Fruit fly (Drosophila melanogaster): ENCODE measurements around the gene CG12395.

DNA sequence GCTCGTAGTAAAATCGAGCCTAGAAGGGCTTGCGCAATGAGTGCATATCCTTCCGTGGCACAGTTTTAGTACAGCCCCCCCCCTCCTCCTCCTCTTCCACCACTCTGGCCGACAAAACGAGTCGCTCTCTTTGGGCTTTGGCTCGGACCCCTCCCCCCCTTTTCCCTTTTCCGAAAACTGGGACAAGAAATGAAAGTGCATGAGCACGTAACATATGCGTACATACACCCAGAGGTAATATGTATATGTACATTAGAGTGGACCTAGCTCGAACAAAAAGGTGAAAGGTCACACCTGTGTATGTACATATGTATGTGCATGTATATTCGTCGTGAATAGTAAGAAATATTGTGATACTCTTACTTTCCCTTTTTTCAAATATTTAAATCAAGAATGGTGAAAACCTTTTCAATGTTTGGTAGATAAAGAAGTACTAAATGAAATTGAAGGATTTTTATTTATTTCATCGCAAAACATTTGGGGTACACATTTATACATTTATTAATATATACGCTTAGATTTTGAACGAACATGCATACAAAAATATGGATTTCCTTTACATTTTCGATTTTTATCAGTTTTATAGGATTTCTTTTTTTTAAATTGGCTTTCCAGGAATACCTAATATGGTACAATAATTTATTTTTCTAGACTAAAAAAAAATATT, 30.0 kb upstream of the CG12395 start:
- TF ChIP-seq Antp (GFP tag; optimal IDR thresholded peaks at IDR 0.05) (no peak), sug (tag; optimal IDR thresholded peaks at IDR 0.05) (no peak), bowl (GFP tag; IDR thresholded peaks at IDR 0.05) (no peak), PHDP (tag; optimal IDR thresholded peaks at IDR 0.05) (no peak), psq (GFP tag; optimal IDR thresholded peaks at IDR 0.05) (no peak), CG2202 (tag; optimal IDR thresholded peaks at IDR 0.05) (no peak), MESR4 (GFP tag; optimal IDR thresholded peaks at IDR 0.05) (no peak), chn (GFP tag; optimal IDR thresholded peaks at IDR 0.05) (no peak), HLH4C (GFP tag; IDR thresholded peaks at IDR 0.05; ENCODE audit: partially characterized antibody) (no peak), CG11085 (GFP tag; IDR thresholded peaks at IDR 0.05) (no peak), CG7372 (GFP tag; IDR thresholded peaks at IDR 0.05) (no peak), CG14050 (GFP tag; IDR thresholded peaks at IDR 0.05) (no peak), aop (GFP tag; IDR thresholded peaks at IDR 0.05) (no peak), Oaz (GFP tag; IDR thresholded peaks at IDR 0.05) (no peak)
